Worm (Caenorhabditis elegans) whole organism, L1 larva: ENCODE data around the gene F55A4.3.

Experiments
- C04F5.9 ChIP-seq: sonication (generic microtip); optimal IDR thresholded peaks from 2 replicates; lab custom pipeline; 2016; ENCODE audit warnings: missing genetic modification characterization, missing compliant biosample characterization
- C16A3.4 ChIP-seq: fragments of 150-350 bp; optimal IDR thresholded peaks from 2 replicates; lab custom pipeline; 2014; ENCODE audit warnings: missing biosample characterization, missing genetic modification characterization
- aha-1 ChIP-seq: fragments of 150-350 bp; optimal IDR thresholded peaks from 2 replicates; lab custom pipeline; 2014; ENCODE audit warnings: missing biosample characterization, missing genetic modification characterization
- aly-2 ChIP-seq: fragments of 150-350 bp; optimal IDR thresholded peaks from 2 replicates; lab custom pipeline; 2014; ENCODE audit warnings: missing biosample characterization, missing genetic modification characterization
- ama-1 ChIP-seq: fragments of 150-350 bp; optimal IDR thresholded peaks from 2 replicates; lab custom pipeline; 2014
- blmp-1 ChIP-seq: fragments of 150-350 bp; optimal IDR thresholded peaks from 2 replicates; lab custom pipeline; 2014; ENCODE audit warnings: missing biosample characterization, missing genetic modification characterization
- ceh-63 ChIP-seq: fragments of 200-800 bp; sonication (Bioruptor generic); optimal IDR thresholded peaks from 2 replicates; lab custom pipeline; 2018; ENCODE audit warnings: mild to moderate bottlenecking, missing genetic modification characterization, missing compliant biosample characterization
- ceh-8 ChIP-seq: fragments of 200-800 bp; sonication (Bioruptor generic); optimal IDR thresholded peaks from 2 replicates; lab custom pipeline; 2018; ENCODE audit warnings: mild to moderate bottlenecking, missing genetic modification characterization, moderate library complexity, missing compliant biosample characterization
- ceh-82 ChIP-seq, 3 experiments: fragments of 150-350 bp in 1 of 3; sonication (generic microtip) in 2 of 3; optimal IDR thresholded peaks; 2 replicates each; lab custom pipeline; 2014 to 2017; ENCODE audit warnings: missing biosample characterization in 3 of 3, missing genetic modification characterization in 3 of 3
- ceh-90 ChIP-seq: sonication (generic microtip); optimal IDR thresholded peaks from 2 replicates; lab custom pipeline; 2016; ENCODE audit warnings: missing genetic modification characterization, missing compliant biosample characterization
- ces-1 ChIP-seq: fragments of 150-350 bp; optimal IDR thresholded peaks from 2 replicates; lab custom pipeline; 2014; ENCODE audit warnings: missing biosample characterization, missing genetic modification reagents, missing genetic modification characterization
- dpl-1 ChIP-seq, 3 experiments: fragments of 150-350 bp in 2 of 3; sonication (generic microtip) in 1 of 3; optimal IDR thresholded peaks; 2 replicates each; lab custom pipeline; 2014 to 2017; ENCODE audit warnings: missing biosample characterization in 3 of 3, missing genetic modification characterization in 3 of 3, missing genetic modification reagents in 3 of 3
- dsc-1 ChIP-seq: sonication (generic microtip); optimal IDR thresholded peaks from 2 replicates; lab custom pipeline; 2016; ENCODE audit warnings: mild to moderate bottlenecking, missing genetic modification characterization, missing compliant biosample characterization
- efl-3 ChIP-seq: fragments of 200-800 bp; sonication (Bioruptor generic); optimal IDR thresholded peaks from 2 replicates; lab custom pipeline; 2018; ENCODE audit warnings: mild to moderate bottlenecking, missing genetic modification characterization, missing compliant biosample characterization
- egl-13 ChIP-seq: sonication (generic microtip); optimal IDR thresholded peaks from 2 replicates; lab custom pipeline; 2016; ENCODE audit warnings: missing genotype, missing genetic modification reagents, missing genetic modification characterization, missing compliant biosample characterization
- egl-27 ChIP-seq, 2 experiments: fragments of 150-350 bp in 1 of 2; sonication (generic microtip); optimal IDR thresholded peaks; 3 replicates each; lab custom pipeline; 2017 to 2018; ENCODE audit warnings: missing biosample characterization in 2 of 2, missing genetic modification characterization in 2 of 2, missing genetic modification reagents in 2 of 2
- elt-3 ChIP-seq, 6 experiments: fragments of 150-350 bp in 1 of 6; sonication (generic microtip); optimal IDR thresholded peaks; 2 replicates each; lab custom pipeline; 2017 to 2018; ENCODE audit warnings: missing biosample characterization in 6 of 6, missing genetic modification characterization in 6 of 6, inconsistent platforms in 1 of 6
- fkh-10 ChIP-seq: sonication (generic microtip); optimal IDR thresholded peaks from 2 replicates; lab custom pipeline; 2017; ENCODE audit warnings: missing biosample characterization, missing genetic modification reagents, missing genetic modification characterization
- fkh-8 ChIP-seq: sonication (generic microtip); optimal IDR thresholded peaks from 2 replicates; lab custom pipeline; 2016; ENCODE audit warnings: mild to moderate bottlenecking, missing genetic modification characterization, missing compliant biosample characterization
- fos-1 ChIP-seq: fragments of 150-350 bp; optimal IDR thresholded peaks from 2 replicates; lab custom pipeline; 2014; ENCODE audit warnings: missing biosample characterization, missing genetic modification characterization
- grh-1 ChIP-seq: fragments of 200-800 bp; sonication (Bioruptor generic); IDR thresholded peaks from 2 replicates; pipeline ENCODE4 v1.3.6; 2022; ENCODE audit warnings: missing genetic modification reagents, missing genetic modification characterization, missing compliant biosample characterization
- hlh-4 ChIP-seq: sonication (generic microtip); optimal IDR thresholded peaks from 2 replicates; lab custom pipeline; 2016; ENCODE audit warnings: mild to moderate bottlenecking, missing genetic modification characterization, missing compliant biosample characterization
- hpl-2 ChIP-seq: fragments of 150-350 bp; optimal IDR thresholded peaks from 2 replicates; lab custom pipeline; 2014; ENCODE audit warnings: missing biosample characterization, missing genetic modification reagents, missing genetic modification characterization
- irx-1 ChIP-seq: sonication (generic microtip); optimal IDR thresholded peaks from 2 replicates; lab custom pipeline; 2016; ENCODE audit warnings: missing genetic modification characterization, missing compliant biosample characterization
- isw-1 ChIP-seq: fragments of 200-800 bp; sonication (Bioruptor generic); IDR thresholded peaks from 2 replicates; pipeline ENCODE4 v1.3.6; 2022; ENCODE audit warnings: missing genetic modification characterization, missing compliant biosample characterization
- jun-1 ChIP-seq: fragments of 150-350 bp; optimal IDR thresholded peaks from 2 replicates; lab custom pipeline; 2014; ENCODE audit warnings: missing biosample characterization, missing genetic modification reagents, missing genetic modification characterization
- lin-14 ChIP-seq: fragments of 200-800 bp; sonication (Bioruptor generic); optimal IDR thresholded peaks from 2 replicates; lab custom pipeline; 2018; ENCODE audit warnings: mild to moderate bottlenecking, missing genetic modification characterization, moderate library complexity, missing compliant biosample characterization
- lir-3 ChIP-seq: sonication (generic microtip); optimal IDR thresholded peaks from 2 replicates; lab custom pipeline; 2016; ENCODE audit warnings: mild to moderate bottlenecking, missing genetic modification characterization, moderate library complexity, missing compliant biosample characterization; ENCODE audit not compliant: poor library complexity
- lsy-2 ChIP-seq, 2 experiments: fragments of 150-350 bp; optimal IDR thresholded peaks; 2 replicates each; lab custom pipeline; 2014; ENCODE audit warnings: missing biosample characterization in 2 of 2, missing genetic modification characterization in 2 of 2
- mab-9 ChIP-seq: fragments of 200-800 bp; sonication (Bioruptor generic); IDR thresholded peaks from 2 replicates; pipeline ENCODE4 v1.3.6; 2022; ENCODE audit warnings: missing genetic modification reagents, missing genetic modification characterization, missing compliant biosample characterization
- mdl-1 ChIP-seq, 2 experiments: fragments of 150-350 bp; optimal IDR thresholded peaks; 2 replicates each; lab custom pipeline; 2014 to 2017; ENCODE audit warnings: missing biosample characterization in 2 of 2, missing genetic modification characterization in 2 of 2, inconsistent platforms in 1 of 2
- mef-2 ChIP-seq: fragments of 150-350 bp; optimal IDR thresholded peaks from 2 replicates; lab custom pipeline; 2014; ENCODE audit warnings: missing biosample characterization, missing genetic modification characterization
- nhr-11 ChIP-seq: fragments of 150-350 bp; optimal IDR thresholded peaks from 2 replicates; lab custom pipeline; 2014; ENCODE audit warnings: missing biosample characterization, missing genetic modification characterization
- nhr-12 ChIP-seq: sonication (generic microtip); optimal IDR thresholded peaks from 2 replicates; lab custom pipeline; 2017; ENCODE audit warnings: missing biosample characterization, missing genetic modification characterization
- nhr-20 ChIP-seq: sonication (generic microtip); optimal IDR thresholded peaks from 2 replicates; lab custom pipeline; 2016; ENCODE audit warnings: mild to moderate bottlenecking, missing genetic modification characterization, missing compliant biosample characterization
- nhr-28 ChIP-seq: fragments of 150-350 bp; optimal IDR thresholded peaks from 2 replicates; lab custom pipeline; 2014; ENCODE audit warnings: missing biosample characterization, missing genetic modification characterization
- nhr-71 ChIP-seq: sonication (generic microtip); optimal IDR thresholded peaks from 2 replicates; lab custom pipeline; 2016; ENCODE audit warnings: mild to moderate bottlenecking, missing genetic modification characterization, moderate library complexity, missing compliant biosample characterization
- nhr-76 ChIP-seq: sonication (generic microtip); optimal IDR thresholded peaks from 2 replicates; lab custom pipeline; 2017; ENCODE audit warnings: missing biosample characterization, missing genetic modification characterization
- nhr-84 ChIP-seq: sonication (generic microtip); optimal IDR thresholded peaks from 2 replicates; lab custom pipeline; 2017; ENCODE audit warnings: missing biosample characterization, missing genetic modification characterization
- pag-3 ChIP-seq: sonication (generic microtip); optimal IDR thresholded peaks from 2 replicates; lab custom pipeline; 2017; ENCODE audit warnings: missing genetic modification characterization, mild to moderate bottlenecking, missing compliant biosample characterization, antibody characterized with exemption, borderline replicate concordance; ENCODE audit not compliant: insufficient read depth
- rnt-1 ChIP-seq: sonication (generic microtip); optimal IDR thresholded peaks from 2 replicates; lab custom pipeline; 2016; ENCODE audit warnings: mild to moderate bottlenecking, missing genetic modification characterization, moderate library complexity, missing compliant biosample characterization
- skn-1 ChIP-seq: fragments of 150-350 bp; optimal IDR thresholded peaks from 2 replicates; lab custom pipeline; 2014; ENCODE audit warnings: missing biosample characterization, missing genetic modification characterization
- snu-23 ChIP-seq: sonication (generic microtip); optimal IDR thresholded peaks from 2 replicates; lab custom pipeline; 2016; ENCODE audit warnings: missing genetic modification characterization, missing compliant biosample characterization
- sox-4 ChIP-seq: sonication (generic microtip); optimal IDR thresholded peaks from 2 replicates; lab custom pipeline; 2016; ENCODE audit warnings: missing genetic modification characterization, missing compliant biosample characterization
- sptf-1 ChIP-seq: fragments of 150-350 bp; optimal IDR thresholded peaks from 2 replicates; lab custom pipeline; 2014; ENCODE audit warnings: missing biosample characterization, missing genetic modification characterization
- swsn-7 ChIP-seq: sonication (generic microtip); optimal IDR thresholded peaks from 2 replicates; lab custom pipeline; 2016; ENCODE audit warnings: missing genetic modification characterization, missing compliant biosample characterization
- tlp-1 ChIP-seq: fragments of 150-350 bp; optimal IDR thresholded peaks from 2 replicates; lab custom pipeline; 2014; ENCODE audit warnings: missing biosample characterization, missing genetic modification characterization
- unc-130 ChIP-seq: fragments of 150-350 bp; optimal IDR thresholded peaks from 2 replicates; lab custom pipeline; 2017; ENCODE audit warnings: missing biosample characterization, missing genetic modification characterization, inconsistent platforms
- unc-30 ChIP-seq: sonication (generic microtip); optimal IDR thresholded peaks from 2 replicates; lab custom pipeline; 2017; ENCODE audit warnings: missing biosample characterization, missing genetic modification characterization
- unc-86 ChIP-seq: sonication (generic microtip); optimal IDR thresholded peaks from 2 replicates; lab custom pipeline; 2016; ENCODE audit warnings: missing genetic modification characterization, missing compliant biosample characterization
- unc-98 ChIP-seq: fragments of 200-800 bp; sonication (Bioruptor generic); IDR thresholded peaks from 2 replicates; pipeline ENCODE4 v1.3.6; 2022; ENCODE audit warnings: missing genetic modification characterization, missing compliant biosample characterization
- xbp-1 ChIP-seq: sonication (generic microtip); optimal IDR thresholded peaks from 2 replicates; lab custom pipeline; 2016; ENCODE audit warnings: missing genetic modification characterization, missing compliant biosample characterization
- zag-1 ChIP-seq: fragments of 150-350 bp; optimal IDR thresholded peaks from 2 replicates; lab custom pipeline; 2014; ENCODE audit warnings: missing biosample characterization, missing genetic modification characterization
- ztf-11 ChIP-seq, 2 experiments: sonication (generic microtip); optimal IDR thresholded peaks; 2 replicates each; lab custom pipeline; 2016 to 2017; ENCODE audit warnings: missing genetic modification characterization in 2 of 2, missing biosample characterization in 1 of 2, missing compliant biosample characterization in 1 of 2

F55A4.3 gene

DNA sequence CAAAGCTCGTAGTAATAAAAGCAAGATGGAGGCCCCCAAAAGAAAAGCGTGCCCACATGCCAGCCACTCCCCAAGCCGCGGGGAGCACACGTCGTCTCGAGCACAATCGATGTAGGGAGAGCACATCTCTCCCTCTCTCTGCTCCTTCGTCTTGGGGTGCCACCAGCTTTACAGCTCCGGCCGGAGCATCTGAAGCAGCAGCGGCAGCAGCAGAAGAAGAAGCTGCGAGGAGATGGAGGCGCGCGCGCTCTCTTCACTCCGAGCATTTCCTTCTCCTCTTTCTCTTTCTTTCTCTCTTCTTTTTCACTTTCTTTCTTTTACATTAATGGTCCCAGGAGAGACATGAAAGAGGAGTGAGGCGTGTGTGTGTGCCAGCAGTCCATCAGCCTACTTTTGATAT is 39.2 kb upstream of the F55A4.3 start (continued):
- TF ChIP-seq irx-1 (peak; percentile 23), ceh-8 (GFP tag; lab: Kevin White, UChicago) (peak; percentile 66), egl-13 (tag; lab: Kevin White, UChicago) (peak; percentile 36), nhr-20 (tag; lab: Kevin White, UChicago) (no peak), sptf-1 (tag; lab: Kevin White, UChicago) (no peak), isw-1 (no peak; the same call in 1 of the 2 replicates), ceh-82 (tag; optimal IDR thresholded peaks at IDR 0.05; lab: Kevin White, UChicago) (peak; percentile 4 to 51 (median 43)), unc-86 (tag; lab: Kevin White, UChicago) (peak; percentile 57), swsn-7 (peak; percentile 62), dpl-1 (GFP tag; optimal IDR thresholded peaks at IDR 0.05; lab: Kevin White, UChicago) (no peak), snu-23 (GFP tag; lab: Kevin White, UChicago) (peak; percentile 65), lsy-2 (tag; optimal IDR thresholded peaks at IDR 0.05; lab: Kevin White, UChicago) (peak in 1 of 2 experiments; percentile 49), efl-3 (GFP tag; lab: Kevin White, UChicago) (no peak), rnt-1 (tag; lab: Kevin White, UChicago) (peak; percentile 64), dsc-1 (tag; lab: Kevin White, UChicago) (peak; percentile 73), zag-1 (tag; lab: Kevin White, UChicago) (no peak), tlp-1 (tag; lab: Kevin White, UChicago) (no peak), C16A3.4 (tag; lab: Kevin White, UChicago) (no peak), ces-1 (GFP tag; lab: Kevin White, UChicago) (no peak), mdl-1 (tag; optimal IDR thresholded peaks at IDR 0.05; lab: Kevin White, UChicago) (peak in 1 of 2 experiments; percentile 31), nhr-76 (tag; lab: Kevin White, UChicago) (no peak), ceh-63 (GFP tag; lab: Kevin White, UChicago) (no peak), unc-98 (GFP tag; lab: Robert Waterston, UW) (no peak), ama-1 (lab: Kevin White, UChicago) (no peak), elt-3 (tag; optimal IDR thresholded peaks at IDR 0.05; lab: Kevin White, UChicago) (no peak), sox-4 (tag; lab: Kevin White, UChicago) (no peak), blmp-1 (no peak), fkh-10 (GFP tag; lab: Kevin White, UChicago) (peak; percentile 79), unc-130 (tag; lab: Kevin White, UChicago) (no peak), C04F5.9 (tag; lab: Kevin White, UChicago) (no peak), nhr-12 (tag; lab: Kevin White, UChicago) (no peak), hpl-2 (GFP tag; lab: Kevin White, UChicago) (no peak), mef-2 (peak; percentile 24), nhr-11 (tag; lab: Kevin White, UChicago) (no peak), aha-1 (tag; lab: Kevin White, UChicago) (no peak), fkh-8 (tag; lab: Kevin White, UChicago) (peak; percentile 66), nhr-71 (peak; percentile 77), egl-27 (tag; optimal IDR thresholded peaks at IDR 0.05; lab: Kevin White, UChicago) (no peak), jun-1 (tag; lab: Kevin White, UChicago) (peak; percentile 11), lin-14 (GFP tag; lab: Kevin White, UChicago) (peak; percentile 91), pag-3 (no peak), mab-9 (GFP tag; lab: Robert Waterston, UW) (no peak), hlh-4 (tag; lab: Kevin White, UChicago) (no peak), skn-1 (tag; lab: Kevin White, UChicago) (peak; percentile 86), grh-1 (GFP tag; lab: Robert Waterston, UW) (no peak), nhr-28 (tag; lab: Kevin White, UChicago) (no peak), xbp-1 (tag; lab: Kevin White, UChicago) (peak; percentile 21), nhr-84 (no peak), ceh-90 (tag; lab: Kevin White, UChicago) (no peak), fos-1 (no peak), aly-2 (tag; lab: Kevin White, UChicago) (no peak), ztf-11 (tag; optimal IDR thresholded peaks at IDR 0.05; lab: Kevin White, UChicago) (peak in 1 of 2 experiments; percentile 17), unc-30 (tag; lab: Kevin White, UChicago) (no peak), lir-3 (tag; lab: Kevin White, UChicago) (no peak)
